Fruit fly (Drosophila melanogaster): ENCODE results near the gene CG1468.

DNA sequence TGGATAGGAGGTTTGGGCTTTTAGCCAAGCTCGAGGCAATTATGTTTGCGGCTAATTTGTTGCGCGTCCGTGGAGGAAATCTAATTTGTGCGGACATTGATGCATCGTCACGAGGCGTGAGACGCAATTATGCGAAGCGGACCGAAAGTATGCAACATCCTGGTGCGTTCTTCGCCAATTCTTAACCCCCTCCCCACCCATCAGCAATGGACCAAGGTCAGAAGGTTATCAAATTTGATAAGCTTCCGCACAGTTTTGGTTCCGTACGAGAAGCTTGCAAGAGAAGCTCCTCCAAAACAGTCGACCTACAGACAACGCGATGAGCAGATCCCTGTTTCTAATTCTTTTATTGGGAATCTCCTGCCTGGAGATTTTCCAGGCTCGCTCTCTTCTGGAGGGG, at the start of gene CG1468:
- TF ChIP-seq Hr78 (GFP tag; optimal IDR thresholded peaks at IDR 0.05) (no peak), Abd-B (GFP tag; optimal IDR thresholded peaks at IDR 0.05) (no peak), lola (GFP tag; optimal IDR thresholded peaks at IDR 0.05) (no peak), dl (GFP tag; optimal IDR thresholded peaks at IDR 0.05; ENCODE audit: insufficient read depth in 1 of 2, partially characterized antibody in 2 of 2) (no peak), CrebA (GFP tag; optimal IDR thresholded peaks at IDR 0.05; ENCODE audit: borderline replicate concordance) (no peak), h (GFP tag; optimal IDR thresholded peaks at IDR 0.05) (no peak), Dfd (GFP tag; optimal IDR thresholded peaks at IDR 0.05) (no peak), foxo (GFP tag; optimal IDR thresholded peaks at IDR 0.05) (no peak), fru (GFP tag; optimal IDR thresholded peaks at IDR 0.05) (no peak), usp (GFP tag; optimal IDR thresholded peaks at IDR 0.05) (no peak), pan (optimal IDR thresholded peaks at IDR 0.05) (no peak)

Measured in whole organism, wandering third instar larva.